Worm (Caenorhabditis elegans) whole organism, L1 larva: ENCODE measurements around the gene igdb-2.
"Not testable (repeated sequence)": the region's sequence is repeated elsewhere in the genome, so short reads cannot be mapped to it uniquely, and the experiment has no call there.

ENCODE experiments used
- F16B12.6 ChIP-seq: fragments of 150-350 bp; optimal IDR thresholded peaks from 2 replicates; lab custom pipeline; 2014; ENCODE audit warnings: missing biosample characterization, missing genetic modification characterization
- aha-1 ChIP-seq: fragments of 150-350 bp; optimal IDR thresholded peaks from 2 replicates; lab custom pipeline; 2014; ENCODE audit warnings: missing biosample characterization, missing genetic modification characterization
- ceh-63 ChIP-seq: fragments of 200-800 bp; sonication (Bioruptor generic); optimal IDR thresholded peaks from 2 replicates; lab custom pipeline; 2018; ENCODE audit warnings: mild to moderate bottlenecking, missing genetic modification characterization, missing compliant biosample characterization
- dsc-1 ChIP-seq: sonication (generic microtip); optimal IDR thresholded peaks from 2 replicates; lab custom pipeline; 2016; ENCODE audit warnings: mild to moderate bottlenecking, missing genetic modification characterization, missing compliant biosample characterization
- efl-1 ChIP-seq, 4 experiments: fragments of 150-350 bp; optimal IDR thresholded peaks in 3 of 4; peaks in 1 of 4; 1 replicate in 1 of 4; 2 replicates in 3 of 4; lab custom pipeline; 2014; ENCODE audit warnings: missing biosample characterization in 2 of 4, missing genetic modification characterization in 2 of 4, missing genetic modification reagents in 2 of 4
- egl-27 ChIP-seq, 2 experiments: fragments of 150-350 bp in 1 of 2; sonication (generic microtip); optimal IDR thresholded peaks; 3 replicates each; lab custom pipeline; 2017 to 2018; ENCODE audit warnings: missing biosample characterization in 2 of 2, missing genetic modification characterization in 2 of 2, missing genetic modification reagents in 2 of 2
- fkh-10 ChIP-seq: sonication (generic microtip); optimal IDR thresholded peaks from 2 replicates; lab custom pipeline; 2017; ENCODE audit warnings: missing biosample characterization, missing genetic modification reagents, missing genetic modification characterization
- fkh-8 ChIP-seq: sonication (generic microtip); optimal IDR thresholded peaks from 2 replicates; lab custom pipeline; 2016; ENCODE audit warnings: mild to moderate bottlenecking, missing genetic modification characterization, missing compliant biosample characterization
- hlh-4 ChIP-seq: sonication (generic microtip); optimal IDR thresholded peaks from 2 replicates; lab custom pipeline; 2016; ENCODE audit warnings: mild to moderate bottlenecking, missing genetic modification characterization, missing compliant biosample characterization
- isw-1 ChIP-seq: fragments of 200-800 bp; sonication (Bioruptor generic); IDR thresholded peaks from 2 replicates; pipeline ENCODE4 v1.3.6; 2022; ENCODE audit warnings: missing genetic modification characterization, missing compliant biosample characterization
- lin-15B ChIP-seq: fragments of 150-350 bp; sonication (generic microtip); optimal IDR thresholded peaks from 3 replicates; lab custom pipeline; 2014; ENCODE audit warnings: missing biosample characterization, missing genetic modification characterization
- mab-9 ChIP-seq: fragments of 200-800 bp; sonication (Bioruptor generic); IDR thresholded peaks from 2 replicates; pipeline ENCODE4 v1.3.6; 2022; ENCODE audit warnings: missing genetic modification reagents, missing genetic modification characterization, missing compliant biosample characterization
- mep-1 ChIP-seq: fragments of 150-350 bp; optimal IDR thresholded peaks from 2 replicates; lab custom pipeline; 2014; ENCODE audit warnings: missing biosample characterization, missing genetic modification characterization
- nhr-28 ChIP-seq: fragments of 150-350 bp; optimal IDR thresholded peaks from 2 replicates; lab custom pipeline; 2014; ENCODE audit warnings: missing biosample characterization, missing genetic modification characterization
- nhr-71 ChIP-seq: sonication (generic microtip); optimal IDR thresholded peaks from 2 replicates; lab custom pipeline; 2016; ENCODE audit warnings: mild to moderate bottlenecking, missing genetic modification characterization, moderate library complexity, missing compliant biosample characterization
- nhr-77 ChIP-seq: fragments of 150-350 bp; optimal IDR thresholded peaks from 2 replicates; lab custom pipeline; 2014; ENCODE audit warnings: missing biosample characterization, missing genetic modification characterization
- nhr-85 ChIP-seq: sonication (generic microtip); peaks from one replicate; lab custom pipeline; 2016; ENCODE audit warnings: missing genetic modification characterization, inconsistent platforms, missing compliant biosample characterization
- rnt-1 ChIP-seq: sonication (generic microtip); optimal IDR thresholded peaks from 2 replicates; lab custom pipeline; 2016; ENCODE audit warnings: mild to moderate bottlenecking, missing genetic modification characterization, moderate library complexity, missing compliant biosample characterization
- skn-1 ChIP-seq: fragments of 150-350 bp; optimal IDR thresholded peaks from 2 replicates; lab custom pipeline; 2014; ENCODE audit warnings: missing biosample characterization, missing genetic modification characterization
- sptf-1 ChIP-seq: fragments of 150-350 bp; optimal IDR thresholded peaks from 2 replicates; lab custom pipeline; 2014; ENCODE audit warnings: missing biosample characterization, missing genetic modification characterization
- tlp-1 ChIP-seq: fragments of 150-350 bp; optimal IDR thresholded peaks from 2 replicates; lab custom pipeline; 2014; ENCODE audit warnings: missing biosample characterization, missing genetic modification characterization
- unc-30 ChIP-seq: sonication (generic microtip); optimal IDR thresholded peaks from 2 replicates; lab custom pipeline; 2017; ENCODE audit warnings: missing biosample characterization, missing genetic modification characterization
- unc-62 ChIP-seq: fragments of 150-350 bp; optimal IDR thresholded peaks from 2 replicates; lab custom pipeline; 2014; ENCODE audit warnings: missing biosample characterization, missing genetic modification reagents, missing genetic modification characterization
- unc-86 ChIP-seq: sonication (generic microtip); optimal IDR thresholded peaks from 2 replicates; lab custom pipeline; 2016; ENCODE audit warnings: missing genetic modification characterization, missing compliant biosample characterization
- xbp-1 ChIP-seq: sonication (generic microtip); optimal IDR thresholded peaks from 2 replicates; lab custom pipeline; 2016; ENCODE audit warnings: missing genetic modification characterization, missing compliant biosample characterization
- ztf-4 ChIP-seq: fragments of 150-350 bp; optimal IDR thresholded peaks from 2 replicates; lab custom pipeline; 2014; ENCODE audit warnings: missing biosample characterization, missing genetic modification characterization

The igdb-2 gene

ce11 chrIV:12501956-12502355 is 33.5 kb downstream of the igdb-2 start, which contains the start of gene sru-18:
TSS of gene sru-18 (plus strand) at chrIV:12502256.
- TF ChIP-seq F16B12.6 (tag; lab: Kevin White, UChicago) (no peak), nhr-71 (tag; lab: Kevin White, UChicago) (no peak), isw-1 (GFP tag; lab: Robert Waterston, UW) (no peak), ztf-4 (tag; lab: Kevin White, UChicago) (no peak), lin-15B (tag; lab: Kevin White, UChicago) (no peak), fkh-10 (GFP tag; lab: Kevin White, UChicago) (no peak), unc-62 (GFP tag; lab: Kevin White, UChicago) (no peak)

DNA sequence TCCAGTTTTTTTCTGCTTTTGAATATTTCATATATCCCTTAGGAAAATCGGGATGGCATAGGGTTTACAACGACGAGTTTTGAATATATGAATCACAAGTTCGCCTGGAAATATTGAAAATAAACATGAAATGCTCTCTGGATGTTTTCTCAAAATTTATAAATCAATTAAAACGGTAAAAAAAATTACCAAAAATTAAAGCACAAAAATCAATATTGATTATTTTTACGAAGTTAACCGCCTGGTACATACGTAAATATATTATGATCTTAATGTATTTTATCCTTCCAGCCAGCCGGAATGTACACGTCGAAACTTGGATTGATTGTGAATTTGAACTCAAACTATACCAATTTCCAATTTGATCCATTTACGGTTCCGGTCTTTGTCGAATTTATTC is 36.9 kb downstream of the igdb-2 start, which contains the start of gene sru-17:
TSS of gene sru-17 (plus strand) at position 301 of the 400 bp plus-strand sequence.
- TF ChIP-seq ceh-63, tlp-1, sptf-1: not testable (repeated sequence)
- TF ChIP-seq, all 84 proteins: peak for 0; not testable (repeated sequence) for 84

DNA sequence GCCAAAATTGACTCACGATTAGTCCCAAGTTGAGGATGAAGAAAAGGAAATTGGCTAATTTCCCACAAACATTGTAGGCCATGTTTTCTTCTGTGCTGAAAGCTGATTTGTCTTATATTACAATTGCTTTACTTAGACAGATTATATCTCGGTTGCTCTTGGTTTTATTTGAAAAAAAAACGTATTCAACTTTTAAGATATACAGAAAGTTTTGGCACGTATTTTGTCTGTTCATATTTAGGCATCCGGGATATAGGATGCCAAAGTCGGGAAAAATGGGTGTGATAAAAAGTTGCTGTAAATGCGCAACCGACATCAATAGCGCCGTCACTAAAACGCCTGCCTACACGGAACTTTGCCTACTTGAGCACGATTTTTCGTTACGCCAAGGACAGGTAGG is 51.7 kb downstream of the igdb-2 start, which contains the start of gene tsp-4:
TSS of gene tsp-4 (minus strand) at position 101 of the 400 bp plus-strand sequence.
- TF ChIP-seq mab-9 (no peak), unc-30 (tag; lab: Kevin White, UChicago) (no peak), nhr-28 (tag; lab: Kevin White, UChicago) (no peak), dsc-1 (tag; lab: Kevin White, UChicago) (no peak), ceh-63 (no peak), nhr-77 (tag; lab: Kevin White, UChicago) (no peak), hlh-4 (no peak), rnt-1 (tag; lab: Kevin White, UChicago) (no peak), mep-1 (tag; lab: Kevin White, UChicago) (no peak), efl-1 (optimal IDR thresholded peaks at IDR 0.05; lab: Kevin White, UChicago) (no peak), efl-1 (GFP tag; optimal IDR thresholded peaks at IDR 0.05 in 1 of 2; lab: Kevin White, UChicago) (no peak), fkh-8 (tag; lab: Kevin White, UChicago) (no peak)

ce11 chrIV:12522521-12522920 is 54.1 kb downstream of the igdb-2 start, which contains the start of gene sru-13:
TSS of gene sru-13 (minus strand) at chrIV:12522621.
- no peak for TF ChIP-seq egl-27 (tag; optimal IDR thresholded peaks at IDR 0.05; lab: Kevin White, UChicago)
- TF ChIP-seq aha-1 (tag; lab: Kevin White, UChicago), result no peak
- no peak for TF ChIP-seq xbp-1 (tag; lab: Kevin White, UChicago)
- TF ChIP-seq fkh-10 (GFP tag; lab: Kevin White, UChicago), result no peak
- TF ChIP-seq unc-86, result no peak
- TF ChIP-seq skn-1, result no peak
- no peak for TF ChIP-seq efl-1 (optimal IDR thresholded peaks at IDR 0.05; lab: Kevin White, UChicago)
- TF ChIP-seq efl-1 (GFP tag; optimal IDR thresholded peaks at IDR 0.05 in 1 of 2; lab: Kevin White, UChicago), result no peak
- no peak for TF ChIP-seq nhr-85 (tag; lab: Kevin White, UChicago)
